Fruit fly (Drosophila melanogaster) Kc167 (cell line): ENCODE measurements around the gene sll.

ENCODE experiments used
- Myc ChIP-seq: fragments of >200 bp; optimal IDR thresholded peaks from 2 replicates; lab custom pipeline; 2017; ENCODE audit warnings: missing external identifiers
- Sin3A ChIP-seq: fragments of >200 bp; optimal IDR thresholded peaks from 2 replicates; lab custom pipeline; 2018; ENCODE audit warnings: missing external identifiers
- h ChIP-seq: fragments of >200 bp; optimal IDR thresholded peaks from 3 replicates; lab custom pipeline; 2018; ENCODE audit warnings: missing external identifiers
- insv ChIP-seq: fragments of >200 bp; optimal IDR thresholded peaks from 3 replicates; lab custom pipeline; 2018; ENCODE audit warnings: missing external identifiers

DNA sequence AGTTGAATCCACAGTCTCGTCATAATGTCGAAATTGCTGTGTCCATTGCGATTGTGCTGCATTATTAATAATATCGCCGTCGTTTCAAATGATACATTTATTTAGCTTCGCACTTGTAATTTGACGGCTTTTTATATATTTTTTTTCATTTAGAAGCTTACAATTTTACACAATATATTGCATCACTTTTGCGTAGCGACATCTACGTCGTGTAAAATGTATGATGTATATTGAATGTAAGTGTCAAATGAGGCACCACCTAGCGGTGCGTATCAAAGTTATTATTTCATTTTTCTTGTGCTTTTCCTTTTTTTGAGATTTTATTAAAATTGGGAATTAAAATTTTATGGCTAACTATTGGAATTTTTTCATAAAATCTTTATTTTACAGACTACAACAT is 10.6 kb downstream of the sll start:
- TF ChIP-seq h = no peak
- TF ChIP-seq insv = no peak
- TF ChIP-seq Myc (lab: Kevin White, UChicago) = no peak
- TF ChIP-seq Sin3A (lab: Kevin White, UChicago) = no peak
